Worm (Caenorhabditis elegans) whole organism, late embryonic: ENCODE data around the gene glna-2.

Experiments
- C38D4.7 ChIP-seq: fragments of 200-800 bp; sonication (Bioruptor generic); optimal IDR thresholded peaks from 2 replicates; lab custom pipeline; 2018; ENCODE audit warnings: mild to moderate bottlenecking, missing genetic modification characterization, moderate library complexity, missing compliant biosample characterization
- ama-1 ChIP-seq: fragments of 150-350 bp; optimal IDR thresholded peaks from 2 replicates; lab custom pipeline; 2014
- che-1 ChIP-seq: sonication (generic microtip); optimal IDR thresholded peaks from 2 replicates; lab custom pipeline; 2016; ENCODE audit warnings: mild to moderate bottlenecking, missing genetic modification characterization, missing compliant biosample characterization
- hlh-30 ChIP-seq: sonication (generic microtip); optimal IDR thresholded peaks from 2 replicates; lab custom pipeline; 2017; ENCODE audit warnings: antibody characterized with exemption, missing genetic modification characterization, missing compliant biosample characterization; ENCODE audit not compliant: insufficient read depth
- nhr-11 ChIP-seq: fragments of 150-350 bp; optimal IDR thresholded peaks from 2 replicates; lab custom pipeline; 2014; ENCODE audit warnings: missing biosample characterization, missing genetic modification characterization
- nhr-232 ChIP-seq: sonication (generic microtip); optimal IDR thresholded peaks from 2 replicates; lab custom pipeline; 2016; ENCODE audit warnings: missing genetic modification characterization, missing compliant biosample characterization
- sox-4 ChIP-seq: sonication (generic microtip); optimal IDR thresholded peaks from 2 replicates; lab custom pipeline; 2017; ENCODE audit warnings: mild to moderate bottlenecking, missing genetic modification characterization, inconsistent platforms, missing compliant biosample characterization
- zip-5 ChIP-seq: sonication (generic microtip); optimal IDR thresholded peaks from 2 replicates; lab custom pipeline; 2016; ENCODE audit warnings: missing genetic modification characterization, missing compliant biosample characterization

ce11 chrII:8008334-8008733, at the start of gene glna-2:
- TF ChIP-seq che-1 (tag; lab: Kevin White, UChicago), result no peak
- no peak for TF ChIP-seq zip-5
- no peak for TF ChIP-seq hlh-30
- no peak for TF ChIP-seq C38D4.7 (GFP tag; lab: Kevin White, UChicago)
- no peak for TF ChIP-seq nhr-11 (tag; lab: Kevin White, UChicago)
- no peak for TF ChIP-seq ama-1 (lab: Kevin White, UChicago)
- TF ChIP-seq sox-4, result no peak
- no peak for TF ChIP-seq nhr-232 (tag; lab: Kevin White, UChicago)
